Fruit fly (Drosophila melanogaster) whole organism, embryonic: Measurements from ENCODE around the gene Vha16-2.
A peak's percentile ranks its signal among the peaks of the same experiment; 100 is the strongest.

ENCODE experiments used
- ATbp ChIP-seq: fragments of 200-800 bp; sonication (Bioruptor generic); optimal IDR thresholded peaks from 2 replicates; lab custom pipeline; 2017; ENCODE audit warnings: missing biosample characterization, mild to moderate bottlenecking, missing genetic modification characterization, missing genetic modification reagents
- Ada2b ChIP-seq: fragments of 200-800 bp; sonication (Bioruptor generic); IDR thresholded peaks from 2 replicates; pipeline ENCODE4 v1.3.6; 2022; ENCODE audit warnings: missing biosample characterization, missing genetic modification characterization
- Adf1 ChIP-seq: fragments of 200-800 bp; sonication (Bioruptor generic); IDR thresholded peaks from 2 replicates; pipeline ENCODE4 v1.3.6; 2022; ENCODE audit warnings: missing biosample characterization, missing genetic modification characterization
- Atf3 ChIP-seq: fragments of 200-800 bp; sonication (Bioruptor generic); optimal IDR thresholded peaks from 3 replicates; lab custom pipeline; 2016; ENCODE audit warnings: missing biosample characterization, missing genetic modification characterization
- B-H1 ChIP-seq: fragments of 200-800 bp; sonication (Bioruptor generic); IDR thresholded peaks from 3 replicates; pipeline ENCODE4 v1.3.6; 2022; ENCODE audit warnings: missing biosample characterization, missing genetic modification characterization
- Bgb ChIP-seq: fragments of 200-800 bp; sonication (Bioruptor generic); IDR thresholded peaks from 2 replicates; pipeline ENCODE4 v1.3.6; 2022; ENCODE audit warnings: missing biosample characterization, missing genetic modification characterization; ENCODE audit not compliant: partially characterized antibody
- CG12391 ChIP-seq: fragments of 200-800 bp; sonication (Bioruptor generic); optimal IDR thresholded peaks from 3 replicates; lab custom pipeline; 2018; ENCODE audit warnings: missing biosample characterization, mild to moderate bottlenecking, missing genetic modification characterization, moderate library complexity
- CG14710 ChIP-seq: fragments of 200-800 bp; sonication (Bioruptor generic); optimal IDR thresholded peaks from 3 replicates; lab custom pipeline; 2019; ENCODE audit warnings: missing biosample characterization, mild to moderate bottlenecking, missing genetic modification characterization, moderate library complexity
- CG1603 ChIP-seq: fragments of 200-800 bp; sonication (Bioruptor generic); optimal IDR thresholded peaks from 2 replicates; lab custom pipeline; 2019; ENCODE audit warnings: missing biosample characterization, mild to moderate bottlenecking, missing genetic modification characterization, moderate library complexity
- CG18599 ChIP-seq: fragments of 200-800 bp; sonication (Bioruptor generic); optimal IDR thresholded peaks from 3 replicates; lab custom pipeline; 2017; ENCODE audit warnings: missing biosample characterization, missing genetic modification characterization, mild to moderate bottlenecking, moderate library complexity, missing genetic modification reagents
- CG18619 ChIP-seq: fragments of 200-800 bp; sonication (Bioruptor generic); optimal IDR thresholded peaks from 3 replicates; lab custom pipeline; 2017; ENCODE audit warnings: missing biosample characterization, mild to moderate bottlenecking, missing genetic modification characterization
- CG2199 ChIP-seq: fragments of 200-800 bp; sonication (Bioruptor generic); IDR thresholded peaks from 3 replicates; pipeline ENCODE4 v1.3.6; 2022; ENCODE audit warnings: missing biosample characterization, missing genetic modification characterization
- CG2202 ChIP-seq: fragments of 200-800 bp; sonication (Bioruptor generic); optimal IDR thresholded peaks from 2 replicates; lab custom pipeline; 2018; ENCODE audit warnings: missing biosample characterization, mild to moderate bottlenecking, missing genetic modification characterization
- CG32772 ChIP-seq: fragments of 200-800 bp; sonication (Bioruptor generic); IDR thresholded peaks from 2 replicates; pipeline ENCODE4 v1.3.6; 2022; ENCODE audit warnings: missing biosample characterization, missing genetic modification characterization
- CG33557 ChIP-seq: fragments of 200-800 bp; sonication (Bioruptor generic); optimal IDR thresholded peaks from 2 replicates; lab custom pipeline; 2019; ENCODE audit warnings: missing biosample characterization, mild to moderate bottlenecking, missing genetic modification characterization, moderate library complexity
- CG34376 ChIP-seq: fragments of 200-800 bp; sonication (Bioruptor generic); optimal IDR thresholded peaks from 2 replicates; lab custom pipeline; 2018; ENCODE audit warnings: missing biosample characterization, mild to moderate bottlenecking, missing genetic modification characterization
- CG3847 ChIP-seq: fragments of 200-800 bp; sonication (Bioruptor generic); IDR thresholded peaks from 2 replicates; pipeline ENCODE4 v1.3.6; 2022; ENCODE audit warnings: missing biosample characterization, missing genetic modification characterization
- CG3995 ChIP-seq: fragments of 200-800 bp; sonication (Bioruptor generic); optimal IDR thresholded peaks from 3 replicates; lab custom pipeline; 2016; ENCODE audit warnings: missing biosample characterization, missing genetic modification characterization
- CG6689 ChIP-seq: fragments of 200-800 bp; sonication (Bioruptor generic); IDR thresholded peaks from 2 replicates; pipeline ENCODE4 v1.3.6; 2022; ENCODE audit warnings: missing biosample characterization, missing genetic modification characterization
- CG7745 ChIP-seq: fragments of 200-800 bp; sonication (Bioruptor generic); optimal IDR thresholded peaks from 2 replicates; lab custom pipeline; 2018; ENCODE audit warnings: missing biosample characterization, mild to moderate bottlenecking, missing genetic modification characterization, moderate library complexity
- CG9609 ChIP-seq: fragments of 200-800 bp; sonication (Bioruptor generic); optimal IDR thresholded peaks from 3 replicates; lab custom pipeline; 2016; ENCODE audit warnings: missing biosample characterization, missing genetic modification characterization
- CG9797 ChIP-seq: fragments of 200-800 bp; sonication (Bioruptor generic); optimal IDR thresholded peaks from 3 replicates; lab custom pipeline; 2018; ENCODE audit warnings: missing biosample characterization, mild to moderate bottlenecking, missing genetic modification characterization
- Dad ChIP-seq: fragments of 200-800 bp; sonication (Bioruptor generic); optimal IDR thresholded peaks from 3 replicates; lab custom pipeline; 2016; ENCODE audit warnings: missing biosample characterization, missing genetic modification characterization
- Fer2 ChIP-seq: fragments of 200-800 bp; sonication (Bioruptor generic); optimal IDR thresholded peaks from 2 replicates; lab custom pipeline; 2018; ENCODE audit warnings: missing biosample characterization, mild to moderate bottlenecking, missing genetic modification characterization, moderate library complexity
- Gsc ChIP-seq: fragments of 200-800 bp; sonication (Bioruptor generic); IDR thresholded peaks from 2 replicates; pipeline ENCODE4 v1.3.6; 2022; ENCODE audit warnings: missing biosample characterization, missing genetic modification characterization
- Hmr ChIP-seq: fragments of 200-800 bp; sonication (Bioruptor generic); optimal IDR thresholded peaks from 3 replicates; lab custom pipeline; 2017; ENCODE audit warnings: mild to moderate bottlenecking, missing biosample characterization, missing genetic modification reagents, missing genetic modification characterization
- Lpt ChIP-seq: fragments of >200 bp; optimal IDR thresholded peaks from 2 replicates; lab custom pipeline; 2018; ENCODE audit warnings: missing biosample characterization, missing genetic modification characterization
- Oaz ChIP-seq: fragments of 200-800 bp; sonication (Bioruptor generic); IDR thresholded peaks from 2 replicates; pipeline ENCODE4 v1.3.6; 2022; ENCODE audit warnings: missing biosample characterization, missing genetic modification characterization
- Side ChIP-seq: fragments of 200-800 bp; sonication (Bioruptor generic); optimal IDR thresholded peaks from 2 replicates; lab custom pipeline; 2016; ENCODE audit warnings: missing biosample characterization, missing genetic modification characterization
- Spps ChIP-seq: fragments of 200-800 bp; sonication (Bioruptor generic); optimal IDR thresholded peaks from 2 replicates; lab custom pipeline; 2018; ENCODE audit warnings: missing biosample characterization, mild to moderate bottlenecking, missing genetic modification characterization
- Usf ChIP-seq: fragments of 200-800 bp; sonication (Bioruptor generic); optimal IDR thresholded peaks from 2 replicates; lab custom pipeline; 2017; ENCODE audit warnings: missing genotype, missing biosample characterization, missing genetic modification characterization
- ara ChIP-seq: fragments of 200-800 bp; sonication (Bioruptor generic); IDR thresholded peaks from 2 replicates; pipeline ENCODE4 v1.3.6; 2022; ENCODE audit warnings: missing biosample characterization, missing genetic modification characterization
- bsh ChIP-seq, 2 experiments: fragments of 200-800 bp; sonication (Bioruptor generic); optimal IDR thresholded peaks; 2 replicates each; lab custom pipeline; 2017 to 2018; ENCODE audit warnings: mild to moderate bottlenecking in 2 of 2, missing biosample characterization in 2 of 2, missing genetic modification characterization in 2 of 2, moderate library complexity in 1 of 2
- croc ChIP-seq: fragments of 200-800 bp; sonication (Bioruptor generic); conservative IDR thresholded peaks from 3 replicates; pipeline ENCODE4 v1.3.6; 2022; ENCODE audit warnings: missing biosample characterization, missing genetic modification characterization
- emc ChIP-seq: fragments of 200-800 bp; sonication (Bioruptor generic); optimal IDR thresholded peaks from 2 replicates; lab custom pipeline; 2016; ENCODE audit warnings: missing biosample characterization, missing genetic modification characterization
- gcm2 ChIP-seq: fragments of 200-800 bp; sonication (Bioruptor generic); optimal IDR thresholded peaks from 2 replicates; lab custom pipeline; 2016; ENCODE audit warnings: missing biosample characterization, missing genetic modification characterization
- hth ChIP-seq: fragments of >200 bp; optimal IDR thresholded peaks from 2 replicates; lab custom pipeline; 2017; ENCODE audit warnings: inconsistent platforms
- jigr1 ChIP-seq: fragments of 200-800 bp; sonication (Bioruptor generic); IDR thresholded peaks from 3 replicates; pipeline ENCODE4 v1.3.6; 2022; ENCODE audit warnings: missing biosample characterization, missing genetic modification characterization
- ken ChIP-seq: fragments of 200-800 bp; sonication (Bioruptor generic); IDR thresholded peaks from 3 replicates; pipeline ENCODE4 v1.3.6; 2022; ENCODE audit warnings: missing biosample characterization, missing genetic modification characterization
- lola ChIP-seq, 3 experiments: fragments of >200 bp in 2 of 3; fragments of 200-800 bp in 1 of 3; sonication (Bioruptor generic) in 1 of 3; optimal IDR thresholded peaks; 2 replicates each; lab custom pipeline; 2017 to 2019; ENCODE audit warnings: missing biosample characterization in 3 of 3, missing genetic modification characterization in 3 of 3, mild to moderate bottlenecking in 1 of 3, moderate library complexity in 1 of 3
- luna ChIP-seq: fragments of 200-800 bp; sonication (Bioruptor generic); optimal IDR thresholded peaks from 2 replicates; lab custom pipeline; 2016; ENCODE audit warnings: missing biosample characterization, missing genetic modification characterization
- mld ChIP-seq: fragments of 200-800 bp; sonication (Bioruptor generic); IDR thresholded peaks from 3 replicates; pipeline ENCODE4 v1.3.6; 2022; ENCODE audit warnings: missing biosample characterization, missing genetic modification characterization; ENCODE audit not compliant: partially characterized antibody
- nerfin-2 ChIP-seq: fragments of 200-800 bp; sonication (Bioruptor generic); IDR thresholded peaks from 2 replicates; pipeline ENCODE4 v1.3.6; 2022; ENCODE audit warnings: missing biosample characterization, missing genetic modification characterization; ENCODE audit not compliant: partially characterized antibody
- prd ChIP-seq, 3 experiments: fragments of >200 bp in 2 of 3; fragments of 200-800 bp in 1 of 3; sonication (Bioruptor generic) in 1 of 3; optimal IDR thresholded peaks in 2 of 3; IDR thresholded peaks in 1 of 3; 2 replicates in 2 of 3; 3 replicates in 1 of 3; pipeline versions ENCODE4 v1.3.6 to Lab custom; 2017 to 2022; ENCODE audit warnings: missing biosample characterization in 1 of 3, missing genetic modification characterization in 1 of 3
- row ChIP-seq: fragments of 200-800 bp; sonication (Bioruptor generic); IDR thresholded peaks from 3 replicates; pipeline ENCODE4 v1.3.6; 2022; ENCODE audit warnings: missing biosample characterization, missing genetic modification characterization
- sob ChIP-seq: fragments of 200-800 bp; sonication (Bioruptor generic); IDR thresholded peaks from 2 replicates; pipeline ENCODE4 v1.3.6; 2022; ENCODE audit warnings: missing biosample characterization, missing genetic modification characterization
- ssp ChIP-seq: fragments of 200-800 bp; sonication (Bioruptor generic); IDR thresholded peaks from 2 replicates; pipeline ENCODE4 v1.3.6; 2022; ENCODE audit warnings: missing biosample characterization, missing genetic modification characterization
- tap ChIP-seq: fragments of 200-800 bp; optimal IDR thresholded peaks from 3 replicates; lab custom pipeline; 2019; ENCODE audit warnings: missing biosample characterization, mild to moderate bottlenecking, missing genetic modification characterization, moderate library complexity
- tin ChIP-seq: fragments of 200-800 bp; sonication (Bioruptor generic); optimal IDR thresholded peaks from 3 replicates; lab custom pipeline; 2016; ENCODE audit warnings: missing biosample characterization, missing genetic modification characterization
- wek ChIP-seq: fragments of 200-800 bp; sonication (Bioruptor generic); optimal IDR thresholded peaks from 3 replicates; lab custom pipeline; 2018; ENCODE audit warnings: missing biosample characterization, mild to moderate bottlenecking, missing genetic modification characterization, moderate library complexity
- zen2 ChIP-seq: fragments of 200-800 bp; sonication (Bioruptor generic); IDR thresholded peaks from 3 replicates; pipeline ENCODE4 v1.3.6; 2022; ENCODE audit warnings: missing biosample characterization, missing genetic modification characterization; ENCODE audit not compliant: partially characterized antibody

The Vha16-2 gene

dm6 chr3L:11433151-11433550 lies 41.6 kb upstream of the Vha16-2 start (continued):
- no peak for TF ChIP-seq CG18599 (GFP tag; lab: Kevin White, UChicago)
- no peak for TF ChIP-seq nerfin-2 (GFP tag; lab: Robert Waterston, UW)
- TF ChIP-seq CG34376 (GFP tag; lab: Kevin White, UChicago) = no peak
- no peak for TF ChIP-seq croc
- TF ChIP-seq Ada2b (GFP tag; lab: Robert Waterston, UW) = peak; percentile 45; the same call in 1 of the 2 replicates
- TF ChIP-seq CG2199 (GFP tag; lab: Robert Waterston, UW) = no peak
- TF ChIP-seq row (GFP tag; lab: Robert Waterston, UW) = no peak
- 0 out of 2 replicates have a peak, but pooled peaks have one; percentile 10 for TF ChIP-seq CG32772
- no peak for TF ChIP-seq jigr1 (GFP tag; lab: Robert Waterston, UW)
- TF ChIP-seq CG3847 (GFP tag; lab: Robert Waterston, UW) = no peak
- no peak for TF ChIP-seq Spps (tag; lab: Kevin White, UChicago)
- TF ChIP-seq bsh (GFP tag; optimal IDR thresholded peaks at IDR 0.05; lab: Kevin White, UChicago) = peak in 1 of 2 experiments; percentile 8
- TF ChIP-seq prd (optimal IDR thresholded peaks at IDR 0.05; lab: Kevin White, UChicago) = no peak
- TF ChIP-seq prd (GFP tag; IDR thresholded peaks at IDR 0.05; lab: Robert Waterston, UW) = peak; percentile 70
- TF ChIP-seq CG9797 (GFP tag; lab: Kevin White, UChicago) = no peak
- TF ChIP-seq CG7745 (tag; lab: Kevin White, UChicago) = no peak
- no peak for TF ChIP-seq sob
- no peak for TF ChIP-seq luna (GFP tag; lab: Kevin White, UChicago)
- no peak for TF ChIP-seq B-H1 (GFP tag; lab: Robert Waterston, UW)
- no peak for TF ChIP-seq Usf
- no peak for TF ChIP-seq Gsc
- no peak for TF ChIP-seq CG18619 (GFP tag; lab: Kevin White, UChicago)
- TF ChIP-seq Lpt (GFP tag; lab: Kevin White, UChicago) = no peak
- TF ChIP-seq CG14710 (tag; lab: Kevin White, UChicago) = no peak
- no peak for TF ChIP-seq CG12391
- TF ChIP-seq ara = peak; percentile 45; the same call in 1 of the 2 replicates
- no peak for TF ChIP-seq ken (GFP tag; lab: Robert Waterston, UW)
- no peak for TF ChIP-seq tin (GFP tag; lab: Kevin White, UChicago)
- no peak for TF ChIP-seq emc
- peak in 1 of 3 experiments; percentile 10 for TF ChIP-seq lola (GFP tag; optimal IDR thresholded peaks at IDR 0.05; lab: Kevin White, UChicago)
- TF ChIP-seq wek (GFP tag; lab: Kevin White, UChicago) = no peak
- TF ChIP-seq Fer2 (tag; lab: Kevin White, UChicago) = no peak
- peak; percentile 29 for TF ChIP-seq CG1603 (tag; lab: Kevin White, UChicago)
- no peak for TF ChIP-seq Oaz
- TF ChIP-seq Adf1 (GFP tag; lab: Robert Waterston, UW) = no peak
- TF ChIP-seq gcm2 = no peak
- TF ChIP-seq mld (GFP tag; lab: Robert Waterston, UW) = no peak
- TF ChIP-seq CG3995 (GFP tag; lab: Kevin White, UChicago) = no peak
- TF ChIP-seq hth (lab: Kevin White, UChicago) = no peak
- TF ChIP-seq CG33557 = no peak
- TF ChIP-seq ssp (GFP tag; lab: Robert Waterston, UW) = 0 out of 2 replicates have a peak, but pooled peaks have one; percentile 8
- TF ChIP-seq Hmr (GFP tag; lab: Kevin White, UChicago) = no peak
- no peak for TF ChIP-seq CG9609 (GFP tag; lab: Kevin White, UChicago)
- no peak for TF ChIP-seq Side (GFP tag; lab: Kevin White, UChicago)
- TF ChIP-seq Atf3 (GFP tag; lab: Kevin White, UChicago) = no peak
- no peak for TF ChIP-seq tap (tag; lab: Kevin White, UChicago)
- TF ChIP-seq CG2202 (tag; lab: Kevin White, UChicago) = no peak
- no peak for TF ChIP-seq zen2 (GFP tag; lab: Robert Waterston, UW)
- TF ChIP-seq Dad (GFP tag; lab: Kevin White, UChicago) = no peak
- no peak for TF ChIP-seq Bgb (GFP tag; lab: Robert Waterston, UW)
- TF ChIP-seq CG6689 (GFP tag; lab: Robert Waterston, UW) = peak; percentile 28; the same call in 1 of the 2 replicates
- no peak for TF ChIP-seq ATbp (GFP tag; lab: Kevin White, UChicago)
